Worm (Caenorhabditis elegans) whole organism, dauer: ENCODE data around the gene csr-1.

Experiments used
- unc-62 ChIP-seq: sonication (generic microtip); optimal IDR thresholded peaks from 2 replicates; lab custom pipeline; 2017; ENCODE audit warnings: missing biosample characterization, missing genetic modification reagents, missing genetic modification characterization

Gene csr-1

DNA sequence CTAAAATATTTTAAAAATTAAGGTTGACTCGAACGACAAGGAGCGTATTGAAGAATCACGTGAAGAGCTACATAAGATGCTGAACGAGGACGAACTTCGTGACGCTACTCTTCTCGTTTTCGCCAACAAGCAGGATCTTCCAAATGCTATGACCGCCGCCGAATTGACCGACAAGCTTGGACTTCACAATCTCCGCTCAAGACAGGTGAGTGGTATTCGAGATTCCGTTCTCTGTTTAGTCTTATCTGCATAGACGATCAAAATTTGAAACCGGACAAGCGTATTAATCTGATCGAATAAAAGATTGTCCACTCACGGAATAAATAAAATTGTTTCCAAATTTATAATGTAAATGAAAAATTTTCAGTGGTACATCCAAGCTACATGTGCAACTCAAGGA, 26.0 kb downstream of the csr-1 start:
- TF ChIP-seq unc-62 (GFP tag; lab: Kevin White, UChicago), result no peak

DNA sequence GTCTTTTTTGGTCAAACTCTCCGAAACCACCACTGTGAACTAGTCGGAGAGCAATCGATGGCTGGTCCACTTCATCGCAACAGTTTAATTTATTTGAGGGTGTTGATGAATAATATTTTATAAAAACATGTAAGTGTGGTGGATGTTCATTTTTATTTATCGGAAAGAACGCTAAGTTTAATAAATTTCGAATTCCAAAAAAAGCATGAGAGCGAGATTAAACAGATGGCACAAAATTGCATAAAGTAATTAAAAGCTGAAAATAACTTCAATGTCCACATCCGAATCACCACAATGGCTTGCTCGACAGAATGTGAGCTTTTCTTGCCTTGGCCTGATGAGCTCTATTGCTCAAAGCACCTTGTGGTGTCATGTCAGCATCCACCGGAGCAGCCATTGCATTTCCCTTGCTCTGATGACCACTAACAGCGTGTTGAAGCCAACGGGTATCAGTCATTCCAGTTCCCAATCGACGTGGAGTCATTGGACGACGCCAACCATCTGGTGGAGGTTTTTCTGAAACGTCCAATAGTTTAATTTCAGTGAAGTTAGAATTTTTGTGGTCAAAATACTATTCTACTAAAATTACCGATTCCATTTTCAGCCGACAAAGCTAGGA, 26.8 kb downstream of the csr-1 start:
- TF ChIP-seq unc-62 (GFP tag; lab: Kevin White, UChicago), result no peak

DNA sequence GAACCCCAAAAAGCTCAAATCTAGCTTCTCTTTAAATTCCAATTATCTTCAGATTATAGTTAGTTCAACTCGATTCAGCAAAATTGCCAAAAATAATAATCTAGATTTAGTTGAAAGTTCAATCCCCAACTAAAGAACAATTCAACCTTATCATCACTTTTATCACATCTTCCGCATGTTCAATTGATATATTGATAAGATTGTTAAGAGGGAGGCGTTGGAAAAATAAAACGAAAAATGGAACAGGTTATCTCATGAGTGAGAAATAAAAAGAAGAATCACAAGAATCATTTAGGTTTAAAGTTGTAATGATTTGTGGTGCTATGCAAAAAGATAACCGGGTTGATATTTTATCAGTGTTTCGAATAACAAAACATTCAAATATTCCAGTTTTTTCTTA, 28.7 kb downstream of the csr-1 start:
- TF ChIP-seq unc-62 (GFP tag; lab: Kevin White, UChicago), result no peak

DNA sequence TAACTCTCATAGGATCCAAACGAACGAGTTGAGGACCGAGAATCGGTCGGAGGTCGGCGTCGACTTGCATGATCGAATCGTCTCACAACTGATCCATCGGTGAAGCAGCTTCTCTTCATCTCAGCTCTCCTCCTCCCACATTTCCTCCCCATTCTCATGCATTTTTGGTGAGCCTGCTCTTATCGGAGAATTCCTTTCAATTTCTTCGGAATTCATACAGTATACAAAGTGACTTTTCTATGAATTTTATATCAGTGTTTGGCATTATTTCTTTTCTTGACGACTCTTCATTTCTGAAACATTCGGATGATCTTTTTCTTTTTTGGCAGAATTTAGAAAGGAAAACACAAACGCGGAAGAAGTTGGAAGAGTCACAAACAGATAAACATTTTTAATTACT, 30.0 kb downstream of the csr-1 start, which contains the start of gene mec-17:
mec-17 (minus strand) TSS at position 101 of the 400 bp plus-strand sequence.
- TF ChIP-seq unc-62 (GFP tag; lab: Kevin White, UChicago), result no peak

DNA sequence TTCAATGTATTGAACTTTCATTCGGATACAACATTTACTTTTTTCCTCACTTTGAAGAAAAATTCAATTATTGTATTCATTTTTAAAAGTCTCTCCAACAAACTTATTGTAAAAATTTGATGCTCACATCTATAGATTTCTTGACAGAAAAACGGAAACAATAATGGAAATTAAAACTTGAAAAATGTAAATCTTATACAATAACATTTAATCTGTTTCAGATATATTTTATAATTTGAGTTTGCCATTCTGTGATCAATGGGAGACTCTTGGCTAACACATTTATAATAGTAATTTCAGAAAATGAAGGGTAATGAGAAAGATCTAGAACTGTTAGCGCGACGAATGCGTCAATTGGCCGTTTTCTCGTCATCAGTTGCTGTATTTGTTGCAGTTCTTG, 31.3 kb downstream of the csr-1 start, which contains the start of gene col-115:
col-115 (plus strand) TSS at position 301 of the 400 bp plus-strand sequence.
- TF ChIP-seq unc-62 (GFP tag; lab: Kevin White, UChicago), result no peak

DNA sequence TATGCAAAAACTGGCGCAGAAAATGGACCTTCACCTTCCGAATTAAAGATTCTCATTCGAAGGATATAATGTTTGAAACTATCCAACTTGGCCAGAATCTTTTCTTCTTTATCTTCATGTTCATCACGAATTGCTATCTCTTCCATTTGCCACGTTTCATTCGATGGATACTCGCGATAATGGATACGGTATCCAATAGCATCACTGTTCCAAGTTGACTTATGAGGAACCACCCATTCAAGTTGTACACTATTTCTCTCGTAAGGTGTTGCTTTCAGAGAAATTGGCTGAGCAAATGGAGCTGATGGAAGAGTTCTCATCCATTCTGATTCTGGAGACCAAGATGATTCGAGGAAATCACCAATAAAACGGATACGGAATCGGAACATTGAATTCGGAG, 37.6 kb downstream of the csr-1 start:
- TF ChIP-seq unc-62 (GFP tag; lab: Kevin White, UChicago), result no peak

DNA sequence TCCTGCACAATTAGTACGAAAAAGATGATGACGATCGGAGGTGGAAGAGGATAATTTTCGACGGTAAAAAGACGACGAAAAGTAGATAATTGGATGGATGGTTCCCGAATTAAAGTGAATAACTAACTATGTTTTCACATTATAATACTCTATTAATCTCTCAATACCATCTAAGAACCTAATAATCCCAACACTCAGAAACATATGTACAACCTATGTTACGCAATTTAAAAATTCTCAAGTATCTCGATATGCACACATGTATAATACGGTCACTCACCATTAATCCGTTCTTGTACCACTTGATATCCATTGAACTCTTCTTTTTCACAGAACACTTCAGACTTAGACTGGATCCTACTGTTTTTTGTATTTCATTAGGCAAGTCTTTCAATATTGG, 43.7 kb downstream of the csr-1 start:
- no peak for TF ChIP-seq unc-62 (GFP tag; lab: Kevin White, UChicago)

DNA sequence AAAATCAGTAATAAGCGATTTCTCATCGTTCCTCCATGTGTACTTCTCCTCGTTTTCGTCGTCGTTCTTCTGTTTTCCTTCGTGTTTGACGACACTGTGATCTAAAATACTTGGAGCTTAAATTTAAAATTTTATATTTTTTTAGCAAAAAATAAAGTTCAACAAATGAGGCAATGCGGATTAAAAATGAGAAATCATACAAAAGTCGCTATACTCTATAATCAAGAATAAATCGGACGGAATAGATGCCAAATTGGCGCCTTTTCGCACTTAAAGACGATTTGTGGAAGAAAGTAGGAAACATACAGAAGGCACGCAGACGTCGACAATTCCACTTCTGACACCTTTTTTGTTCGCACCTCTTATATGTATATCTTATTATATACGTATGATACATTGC, 47.0 kb downstream of the csr-1 start, which contains the start of gene rig-4:
rig-4 (minus strand) TSS at position 101 of the 400 bp plus-strand sequence.
- no peak for TF ChIP-seq unc-62 (GFP tag; lab: Kevin White, UChicago)

DNA sequence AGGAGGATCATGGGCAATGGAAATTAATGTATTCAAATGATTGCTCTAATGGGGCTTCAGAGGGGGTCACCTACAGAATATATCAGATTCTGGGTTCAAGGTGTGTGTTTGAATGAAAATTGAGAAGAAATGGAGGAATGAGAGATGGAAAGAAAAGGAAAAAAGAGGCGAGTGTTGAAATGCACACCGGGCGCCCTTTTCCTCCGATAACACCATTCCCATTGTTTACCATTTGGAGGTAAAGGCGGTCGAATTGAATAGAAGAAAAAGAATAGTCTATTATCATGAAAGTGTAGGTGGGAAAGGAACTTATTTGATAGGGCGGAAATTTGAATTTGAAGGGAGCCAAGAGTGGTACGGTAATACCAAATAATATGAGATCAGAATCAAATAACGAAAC, 48.3 kb downstream of the csr-1 start:
- TF ChIP-seq unc-62 (GFP tag; lab: Kevin White, UChicago), result no peak

DNA sequence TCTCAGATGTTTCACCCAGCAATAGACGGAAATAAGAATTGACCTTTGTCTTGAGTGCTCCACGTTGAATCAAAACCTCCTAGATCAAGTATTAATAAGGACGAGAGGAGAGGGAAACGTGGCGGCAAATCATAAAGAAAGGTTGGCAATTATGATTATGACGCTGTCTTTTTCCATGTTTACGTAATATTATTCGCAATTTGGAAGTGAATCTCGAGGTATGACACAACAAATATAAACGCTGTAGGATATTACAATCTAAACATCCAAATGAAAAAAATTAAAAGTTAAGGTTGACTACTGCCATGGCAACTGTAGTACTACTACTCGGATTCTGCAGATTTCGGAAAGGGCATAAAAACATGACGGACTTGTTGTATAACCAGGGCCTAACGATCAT, 49.1 kb downstream of the csr-1 start:
- no peak for TF ChIP-seq unc-62 (GFP tag; lab: Kevin White, UChicago)

DNA sequence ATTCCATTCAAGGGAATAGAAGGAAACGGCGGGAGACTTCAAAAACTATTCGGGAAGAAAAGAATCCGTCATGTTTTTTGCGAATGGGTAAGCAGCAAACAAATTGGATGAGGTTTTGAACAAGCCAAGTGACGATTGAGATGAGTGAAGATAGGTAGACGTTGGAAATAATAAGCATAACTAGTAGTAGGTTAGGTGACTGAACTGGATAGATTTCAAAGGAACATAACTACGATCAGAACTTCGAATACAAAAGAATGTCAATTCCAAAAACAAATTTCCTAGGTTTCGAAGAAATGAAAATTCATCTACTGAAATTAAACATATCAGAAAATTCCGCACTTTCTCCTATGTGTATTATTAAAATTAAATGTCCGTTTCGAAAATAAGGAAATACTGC, 50.5 kb downstream of the csr-1 start:
- no peak for TF ChIP-seq unc-62 (GFP tag; lab: Kevin White, UChicago)

DNA sequence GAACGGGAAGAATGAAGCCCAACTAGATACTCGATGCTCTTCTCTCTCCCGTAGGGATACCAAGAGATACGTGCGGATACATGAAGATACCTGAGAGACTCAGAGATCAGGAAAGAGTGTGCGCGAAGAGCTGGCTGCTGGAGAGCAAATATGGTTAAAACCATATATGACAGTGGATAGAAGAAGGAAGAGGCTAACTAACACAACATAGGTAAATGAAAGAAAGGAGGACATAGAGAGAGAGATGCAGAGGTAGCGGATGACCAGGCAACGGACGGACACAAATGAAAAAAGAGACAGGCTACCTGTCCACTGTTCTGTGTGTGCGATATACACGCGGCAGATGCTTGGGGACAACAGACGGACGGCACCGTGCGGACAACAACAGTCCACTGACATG, 51.1 kb downstream of the csr-1 start:
- no peak for TF ChIP-seq unc-62 (GFP tag; lab: Kevin White, UChicago)

DNA sequence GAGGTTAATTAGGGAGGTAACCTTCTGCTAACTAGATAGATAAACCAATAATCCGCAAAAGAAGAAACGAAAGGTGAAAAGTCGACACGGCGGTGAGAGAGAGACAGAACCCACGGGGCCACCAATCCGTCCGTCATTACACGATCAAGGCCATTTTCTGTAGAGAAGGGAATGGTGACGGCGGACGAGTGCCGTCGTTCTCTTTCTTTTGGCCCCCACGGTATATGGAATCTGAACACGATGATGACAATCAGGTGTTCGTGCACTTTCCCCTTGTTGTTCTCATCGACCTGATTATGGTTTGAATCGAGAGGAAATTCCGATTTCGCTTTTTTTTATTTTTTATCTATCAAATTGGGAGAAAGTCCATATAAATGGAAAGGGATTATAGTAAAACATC, 52.3 kb downstream of the csr-1 start:
- no peak for TF ChIP-seq unc-62 (GFP tag; lab: Kevin White, UChicago)

DNA sequence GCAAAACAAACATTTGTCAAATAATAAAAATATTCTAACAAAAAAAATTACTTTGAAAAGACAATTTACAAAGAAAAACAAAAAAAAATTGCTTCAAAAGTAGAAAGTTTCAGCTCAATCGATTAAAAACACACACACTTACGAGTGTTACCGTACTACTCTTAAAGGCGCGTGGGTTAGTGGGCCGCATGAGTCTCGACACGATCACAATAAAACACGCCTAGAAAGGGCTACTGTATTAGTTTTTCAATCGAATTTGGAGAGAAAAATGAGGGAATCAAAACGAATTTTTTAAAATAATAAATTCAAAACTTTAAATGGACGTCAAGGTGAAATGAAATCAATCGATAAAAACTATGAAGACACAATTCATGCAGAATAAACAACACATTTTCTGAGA, 53.5 kb downstream of the csr-1 start:
- no peak for TF ChIP-seq unc-62 (GFP tag; lab: Kevin White, UChicago)
